Fruit fly (Drosophila melanogaster) whole organism, prepupa: ENCODE data around the gene TBC1D16.

ENCODE experiments used
- CG16779 ChIP-seq: fragments of 200-800 bp; sonication (Bioruptor generic); optimal IDR thresholded peaks from 3 replicates; lab custom pipeline; 2017; ENCODE audit warnings: missing biosample characterization, mild to moderate bottlenecking, missing genetic modification characterization
- Gug ChIP-seq: fragments of 200-800 bp; sonication (Bioruptor generic); IDR thresholded peaks from 2 replicates; pipeline ENCODE4 v1.3.6; 2022; ENCODE audit warnings: missing biosample characterization, missing genetic modification characterization

dm6 chr2L:10468978-10469377 is 33.5 kb upstream of the TBC1D16 start:
- no peak for TF ChIP-seq CG16779 (tag; lab: Kevin White, UChicago)
- no peak for TF ChIP-seq Gug (GFP tag; lab: Robert Waterston, UW)
